Fruit fly (Drosophila melanogaster): ENCODE measurements around the gene CG14540.

CG14540 gene

dm6 chr3R:25996197-25997005 is 37.3 kb downstream of the CG14540 start, which contains the start of gene CG43116 (continued):
- TF ChIP-seq lab (GFP tag; optimal IDR thresholded peaks at IDR 0.05) = no peak
- TF ChIP-seq danr (GFP tag; IDR thresholded peaks at IDR 0.05) = peak; percentile 73
- TF ChIP-seq MBD-R2 (GFP tag; IDR thresholded peaks at IDR 0.05) = no peak
- peak; percentile 92 for TF ChIP-seq tin (GFP tag; optimal IDR thresholded peaks at IDR 0.05)
- no peak for TF ChIP-seq yki (optimal IDR thresholded peaks at IDR 0.05)
- TF ChIP-seq twi (tag; optimal IDR thresholded peaks at IDR 0.05) = peak; percentile 86
- TF ChIP-seq CG4404 (GFP tag; IDR thresholded peaks at IDR 0.05) = peak; percentile 96
- peak; percentile 72 for TF ChIP-seq stc (GFP tag; IDR thresholded peaks at IDR 0.05)
- peak; percentile 49 for TF ChIP-seq dimm (GFP tag; IDR thresholded peaks at IDR 0.05)
- no peak for TF ChIP-seq mam (GFP tag; optimal IDR thresholded peaks at IDR 0.05)
- TF ChIP-seq CG43689 (GFP tag; IDR thresholded peaks at IDR 0.05) = peak; percentile 37; the same call in 1 of the 2 replicates
- TF ChIP-seq CG5953 (GFP tag; IDR thresholded peaks at IDR 0.05) = no peak
- peak; percentile 66 for TF ChIP-seq NC2α (GFP tag; optimal IDR thresholded peaks at IDR 0.05)
- TF ChIP-seq ERR (GFP tag; optimal IDR thresholded peaks at IDR 0.05) = no peak
- TF ChIP-seq CG8478 (optimal IDR thresholded peaks at IDR 0.05) = peak; percentile 10
- no peak for TF ChIP-seq inv (GFP tag; IDR thresholded peaks at IDR 0.05; ENCODE audit: partially characterized antibody)
- TF ChIP-seq Nf-YB (GFP tag; optimal IDR thresholded peaks at IDR 0.05) = peak; percentile 82
- TF ChIP-seq croc (GFP tag; conservative IDR thresholded peaks at IDR 0.05) = peak; percentile 92
- peak; percentile 95 for TF ChIP-seq unpg (GFP tag; optimal IDR thresholded peaks at IDR 0.05)
- peak; percentile 91 for TF ChIP-seq dan (GFP tag; IDR thresholded peaks at IDR 0.05)
- TF ChIP-seq CG12219 (GFP tag; optimal IDR thresholded peaks at IDR 0.05) = peak; percentile 81
- no peak for TF ChIP-seq CG15269 (tag; optimal IDR thresholded peaks at IDR 0.05)
- peak; percentile 96 for TF ChIP-seq zen (tag; optimal IDR thresholded peaks at IDR 0.05)
- TF ChIP-seq hth (optimal IDR thresholded peaks at IDR 0.05) = no peak
- no peak for TF ChIP-seq Dip3 (GFP tag; optimal IDR thresholded peaks at IDR 0.05)
- TF ChIP-seq CG12104 (GFP tag; optimal IDR thresholded peaks at IDR 0.05) = peak; percentile 61
- TF ChIP-seq Six4 (GFP tag; optimal IDR thresholded peaks at IDR 0.05) = peak; percentile 91
- TF ChIP-seq gem (tag; optimal IDR thresholded peaks at IDR 0.05) = peak; percentile 96
- TF ChIP-seq Max (GFP tag; optimal IDR thresholded peaks at IDR 0.05) = peak; percentile 81
- TF ChIP-seq CG2875 (GFP tag; optimal IDR thresholded peaks at IDR 0.05) = peak; percentile 91
- peak; percentile 56 for TF ChIP-seq CG3163 (GFP tag; optimal IDR thresholded peaks at IDR 0.05)
- no peak for TF ChIP-seq CG31365 (tag; optimal IDR thresholded peaks at IDR 0.05)
- TF ChIP-seq CG10147 (GFP tag; optimal IDR thresholded peaks at IDR 0.05) = no peak
- no peak for TF ChIP-seq Fer3 (tag; optimal IDR thresholded peaks at IDR 0.05)
- peak; percentile 86 for TF ChIP-seq NC2β (GFP tag; optimal IDR thresholded peaks at IDR 0.05)
- TF ChIP-seq jing (GFP tag; optimal IDR thresholded peaks at IDR 0.05) = peak; percentile 87
- TF ChIP-seq sd (tag; optimal IDR thresholded peaks at IDR 0.05) = no peak
- TF ChIP-seq Adf1 (GFP tag; IDR thresholded peaks at IDR 0.05) = no peak
- TF ChIP-seq nerfin-1 (tag; optimal IDR thresholded peaks at IDR 0.05) = peak; percentile 94
- peak; percentile 35 for TF ChIP-seq HmgZ (tag; optimal IDR thresholded peaks at IDR 0.05)
- no peak for TF ChIP-seq lilli (GFP tag; optimal IDR thresholded peaks at IDR 0.05)
- TF ChIP-seq tup (GFP tag; optimal IDR thresholded peaks at IDR 0.05) = peak; percentile 67
- peak; percentile 91 for TF ChIP-seq oc (tag; optimal IDR thresholded peaks at IDR 0.05)
- TF ChIP-seq CG10321 (GFP tag; IDR thresholded peaks at IDR 0.05) = no peak
- peak; percentile 90 for TF ChIP-seq chn (GFP tag; optimal IDR thresholded peaks at IDR 0.05)
- peak; percentile 1 for TF ChIP-seq Sry-β (GFP tag; optimal IDR thresholded peaks at IDR 0.05)
- no peak for TF ChIP-seq Dll (GFP tag; IDR thresholded peaks at IDR 0.05; ENCODE audit: partially characterized antibody)
- TF ChIP-seq CG6765 (GFP tag; optimal IDR thresholded peaks at IDR 0.05) = no peak
- TF ChIP-seq CG2678 (tag; optimal IDR thresholded peaks at IDR 0.05) = no peak
- TF ChIP-seq ranshi (GFP tag; IDR thresholded peaks at IDR 0.05) = peak; percentile 79
